Fruit fly (Drosophila melanogaster) whole organism, embryonic: ENCODE results near the gene scny.

ENCODE experiments used
- Atf-2 ChIP-seq: fragments of 200-800 bp; sonication (Bioruptor generic); optimal IDR thresholded peaks from 2 replicates; lab custom pipeline; 2016; ENCODE audit warnings: missing biosample characterization, missing genetic modification characterization
- CG10209 ChIP-seq: fragments of 200-800 bp; sonication (Bioruptor generic); optimal IDR thresholded peaks from 3 replicates; lab custom pipeline; 2017; ENCODE audit warnings: missing biosample characterization, mild to moderate bottlenecking, missing genetic modification characterization, missing genetic modification reagents
- CG11398 ChIP-seq: fragments of 200-800 bp; sonication (Bioruptor generic); optimal IDR thresholded peaks from 2 replicates; lab custom pipeline; 2016; ENCODE audit warnings: missing biosample characterization, missing genetic modification characterization
- CG1233 ChIP-seq: fragments of 200-800 bp; sonication (Bioruptor generic); optimal IDR thresholded peaks from 4 replicates; lab custom pipeline; 2018; ENCODE audit warnings: missing biosample characterization, mild to moderate bottlenecking, missing genetic modification characterization
- CG12744 ChIP-seq: fragments of 200-800 bp; sonication (Bioruptor generic); optimal IDR thresholded peaks from 2 replicates; lab custom pipeline; 2016; ENCODE audit warnings: missing biosample characterization, missing genetic modification characterization
- CG14014 ChIP-seq: fragments of 200-800 bp; sonication (Bioruptor generic); IDR thresholded peaks from 2 replicates; pipeline ENCODE4 v1.3.6; 2022; ENCODE audit warnings: missing biosample characterization, missing genetic modification characterization
- CG14441 ChIP-seq: fragments of 200-800 bp; sonication (Bioruptor generic); IDR thresholded peaks from 2 replicates; pipeline ENCODE4 v1.3.6; 2022; ENCODE audit warnings: missing biosample characterization, missing genetic modification characterization
- CG16815 ChIP-seq: fragments of 200-800 bp; sonication (Bioruptor generic); optimal IDR thresholded peaks from 3 replicates; lab custom pipeline; 2017; ENCODE audit warnings: missing biosample characterization, mild to moderate bottlenecking, missing genetic modification characterization
- CG17361 ChIP-seq: fragments of 200-800 bp; sonication (Bioruptor generic); IDR thresholded peaks from 3 replicates; pipeline ENCODE4 v1.3.6; 2022; ENCODE audit warnings: missing biosample characterization, missing genetic modification characterization
- CG17829 ChIP-seq: fragments of 200-800 bp; optimal IDR thresholded peaks from 2 replicates; lab custom pipeline; 2019; ENCODE audit warnings: missing biosample characterization, mild to moderate bottlenecking, missing genetic modification characterization, moderate library complexity
- CG17912 ChIP-seq: fragments of 200-800 bp; sonication (Bioruptor generic); optimal IDR thresholded peaks from 2 replicates; lab custom pipeline; 2018; ENCODE audit warnings: missing biosample characterization, mild to moderate bottlenecking, missing genetic modification characterization
- CG2120 ChIP-seq: fragments of 200-800 bp; sonication (Bioruptor generic); optimal IDR thresholded peaks from 3 replicates; lab custom pipeline; 2016; ENCODE audit warnings: missing biosample characterization, missing genetic modification characterization
- CG2875 ChIP-seq: fragments of 200-800 bp; sonication (Bioruptor generic); optimal IDR thresholded peaks from 2 replicates; lab custom pipeline; 2017; ENCODE audit warnings: missing biosample characterization, mild to moderate bottlenecking, missing genetic modification characterization, missing genetic modification reagents
- CG31388 ChIP-seq: fragments of 200-800 bp; sonication (Bioruptor generic); optimal IDR thresholded peaks from 2 replicates; lab custom pipeline; 2016; ENCODE audit warnings: missing biosample characterization, missing genetic modification characterization
- CG3995 ChIP-seq: fragments of 200-800 bp; sonication (Bioruptor generic); optimal IDR thresholded peaks from 3 replicates; lab custom pipeline; 2016; ENCODE audit warnings: missing biosample characterization, missing genetic modification characterization
- CG4707 ChIP-seq: fragments of 200-800 bp; sonication (Bioruptor generic); optimal IDR thresholded peaks from 2 replicates; lab custom pipeline; 2018; ENCODE audit warnings: missing biosample characterization, mild to moderate bottlenecking, missing genetic modification characterization, moderate library complexity
- CG6813 ChIP-seq: fragments of 200-800 bp; sonication (Bioruptor generic); optimal IDR thresholded peaks from 2 replicates; lab custom pipeline; 2017; ENCODE audit warnings: missing biosample characterization, missing genetic modification characterization, mild to moderate bottlenecking, moderate library complexity, missing genetic modification reagents
- CG7372 ChIP-seq: fragments of 200-800 bp; sonication (Bioruptor generic); IDR thresholded peaks from 2 replicates; pipeline ENCODE4 v1.3.6; 2022; ENCODE audit warnings: missing biosample characterization, missing genetic modification characterization
- CG7928 ChIP-seq: fragments of 200-800 bp; sonication (Bioruptor generic); optimal IDR thresholded peaks from 2 replicates; lab custom pipeline; 2017; ENCODE audit warnings: missing biosample characterization, mild to moderate bottlenecking, missing genetic modification characterization
- CG7987 ChIP-seq: fragments of 200-800 bp; sonication (Bioruptor generic); optimal IDR thresholded peaks from 2 replicates; lab custom pipeline; 2018; ENCODE audit warnings: missing biosample characterization, mild to moderate bottlenecking, missing genetic modification characterization, moderate library complexity
- CrebB ChIP-seq: fragments of 200-800 bp; sonication (Bioruptor generic); optimal IDR thresholded peaks from 3 replicates; lab custom pipeline; 2018; ENCODE audit warnings: missing biosample characterization, mild to moderate bottlenecking, missing genetic modification characterization
- Dp ChIP-seq: fragments of 200-800 bp; sonication (Bioruptor generic); optimal IDR thresholded peaks from 2 replicates; lab custom pipeline; 2018; ENCODE audit warnings: missing biosample characterization, mild to moderate bottlenecking, missing genetic modification characterization, moderate library complexity
- Ets97D ChIP-seq: fragments of 200-800 bp; sonication (Bioruptor generic); optimal IDR thresholded peaks from 3 replicates; lab custom pipeline; 2016; ENCODE audit warnings: missing biosample characterization, missing genetic modification characterization
- HLH3B ChIP-seq: fragments of 200-800 bp; sonication (Bioruptor generic); IDR thresholded peaks from 2 replicates; pipeline ENCODE4 v1.3.6; 2022; ENCODE audit warnings: missing biosample characterization, missing genetic modification characterization
- HmgD ChIP-seq: fragments of 200-800 bp; sonication (Bioruptor generic); optimal IDR thresholded peaks from 3 replicates; lab custom pipeline; 2016; ENCODE audit warnings: missing biosample characterization, missing genetic modification characterization
- Optix ChIP-seq: fragments of 200-800 bp; sonication (Bioruptor generic); IDR thresholded peaks from 3 replicates; pipeline ENCODE4 v1.3.6; 2022; ENCODE audit warnings: missing biosample characterization, missing genetic modification characterization
- Pdp1 ChIP-seq, 2 experiments: fragments of 200-800 bp; sonication (Bioruptor generic); optimal IDR thresholded peaks; 3 replicates each; lab custom pipeline; 2016; ENCODE audit warnings: missing biosample characterization in 2 of 2, missing genetic modification characterization in 2 of 2, mild to moderate bottlenecking in 1 of 2, moderate library complexity in 1 of 2
- Six4 ChIP-seq: fragments of 200-800 bp; sonication (Bioruptor generic); optimal IDR thresholded peaks from 2 replicates; lab custom pipeline; 2016; ENCODE audit warnings: missing biosample characterization, missing genetic modification characterization
- Tbp ChIP-seq: fragments of >200 bp; optimal IDR thresholded peaks from 2 replicates; lab custom pipeline; 2018; ENCODE audit warnings: missing biosample characterization, missing genetic modification characterization
- Trl ChIP-seq, 3 experiments: fragments of >200 bp in 2 of 3; fragments of 200-800 bp in 1 of 3; sonication (Bioruptor generic) in 1 of 3; optimal IDR thresholded peaks; 2 replicates in 1 of 3; 3 replicates in 2 of 3; lab custom pipeline; 2016 to 2017; ENCODE audit warnings: missing biosample characterization in 1 of 3, missing genetic modification characterization in 1 of 3
- Vsx1 ChIP-seq: fragments of 200-800 bp; sonication (Bioruptor generic); optimal IDR thresholded peaks from 2 replicates; lab custom pipeline; 2017; ENCODE audit warnings: missing biosample characterization, mild to moderate bottlenecking, missing genetic modification characterization, missing genetic modification reagents
- aop ChIP-seq: fragments of 200-800 bp; sonication (Bioruptor generic); IDR thresholded peaks from 2 replicates; pipeline ENCODE4 v1.3.6; 2022; ENCODE audit warnings: missing biosample characterization, missing genetic modification characterization
- br ChIP-seq: fragments of >200 bp; optimal IDR thresholded peaks from 2 replicates; lab custom pipeline; 2017
- corto ChIP-seq: fragments of 200-800 bp; sonication (Bioruptor generic); optimal IDR thresholded peaks from 2 replicates; lab custom pipeline; 2016; ENCODE audit warnings: missing biosample characterization, mild to moderate bottlenecking, missing genetic modification characterization, moderate library complexity
- dpn ChIP-seq, 2 experiments: fragments of 200-800 bp; sonication (Bioruptor generic); optimal IDR thresholded peaks; 3 replicates each; lab custom pipeline; 2016; ENCODE audit warnings: missing biosample characterization in 2 of 2, missing genetic modification characterization in 2 of 2
- ems ChIP-seq: fragments of 200-800 bp; sonication (Bioruptor generic); optimal IDR thresholded peaks from 3 replicates; lab custom pipeline; 2016; ENCODE audit warnings: missing biosample characterization, missing genetic modification characterization
- eyg ChIP-seq: fragments of 200-800 bp; sonication (Bioruptor generic); optimal IDR thresholded peaks from 3 replicates; lab custom pipeline; 2016; ENCODE audit warnings: missing biosample characterization, missing genetic modification characterization
- grn ChIP-seq: fragments of 200-800 bp; sonication (Bioruptor generic); optimal IDR thresholded peaks from 3 replicates; lab custom pipeline; 2017; ENCODE audit warnings: missing biosample characterization, missing genetic modification characterization
- hb ChIP-seq: fragments of 200-800 bp; sonication (Bioruptor generic); IDR thresholded peaks from 3 replicates; pipeline ENCODE4 v1.3.6; 2022; ENCODE audit warnings: missing biosample characterization, missing genetic modification characterization; ENCODE audit not compliant: partially characterized antibody
- p53 ChIP-seq: fragments of 200-800 bp; sonication (Bioruptor generic); optimal IDR thresholded peaks from 2 replicates; lab custom pipeline; 2016; ENCODE audit warnings: missing biosample characterization, missing genetic modification characterization
- peb ChIP-seq: fragments of 200-800 bp; sonication (Bioruptor generic); IDR thresholded peaks from 2 replicates; pipeline ENCODE4 v1.3.6; 2022; ENCODE audit warnings: missing biosample characterization, missing genetic modification characterization
- prd ChIP-seq, 3 experiments: fragments of >200 bp in 2 of 3; fragments of 200-800 bp in 1 of 3; sonication (Bioruptor generic) in 1 of 3; optimal IDR thresholded peaks in 2 of 3; IDR thresholded peaks in 1 of 3; 2 replicates in 2 of 3; 3 replicates in 1 of 3; pipeline versions ENCODE4 v1.3.6 to Lab custom; 2017 to 2022; ENCODE audit warnings: missing biosample characterization in 1 of 3, missing genetic modification characterization in 1 of 3
- row ChIP-seq: fragments of 200-800 bp; sonication (Bioruptor generic); IDR thresholded peaks from 3 replicates; pipeline ENCODE4 v1.3.6; 2022; ENCODE audit warnings: missing biosample characterization, missing genetic modification characterization
- shn ChIP-seq: fragments of 200-800 bp; sonication (Bioruptor generic); optimal IDR thresholded peaks from 3 replicates; lab custom pipeline; 2016; ENCODE audit warnings: missing biosample characterization, missing genetic modification characterization
- sob ChIP-seq: fragments of 200-800 bp; sonication (Bioruptor generic); IDR thresholded peaks from 2 replicates; pipeline ENCODE4 v1.3.6; 2022; ENCODE audit warnings: missing biosample characterization, missing genetic modification characterization
- toy ChIP-seq: fragments of 200-800 bp; sonication (Bioruptor generic); IDR thresholded peaks from 2 replicates; pipeline ENCODE4 v1.3.6; 2022; ENCODE audit warnings: missing biosample characterization, missing genetic modification characterization
- unpg ChIP-seq: fragments of 200-800 bp; sonication (Bioruptor generic); optimal IDR thresholded peaks from 3 replicates; lab custom pipeline; 2018; ENCODE audit warnings: missing biosample characterization, mild to moderate bottlenecking, missing genetic modification characterization, moderate library complexity
- zen ChIP-seq: fragments of 200-800 bp; sonication (Bioruptor generic); optimal IDR thresholded peaks from 3 replicates; lab custom pipeline; 2018; ENCODE audit warnings: missing biosample characterization, mild to moderate bottlenecking, missing genetic modification characterization, moderate library complexity
- zfh1 ChIP-seq: fragments of 200-800 bp; sonication (Bioruptor generic); IDR thresholded peaks from 3 replicates; pipeline ENCODE4 v1.3.6; 2022; ENCODE audit warnings: missing biosample characterization, missing genetic modification characterization

scny gene

dm6 chr3L:5764922-5765843, 3.6 kb upstream of the scny start, which contains the start of gene CG10576 (continued):
- TF ChIP-seq Optix (GFP tag; lab: Robert Waterston, UW): no peak
- no peak for TF ChIP-seq toy (GFP tag; lab: Robert Waterston, UW)
- TF ChIP-seq CG4707 (GFP tag; lab: Kevin White, UChicago): no peak
- no peak for TF ChIP-seq peb (GFP tag; lab: Robert Waterston, UW)
- TF ChIP-seq CG3995 (GFP tag; lab: Kevin White, UChicago): peak; percentile 17
- TF ChIP-seq CG14014 (GFP tag; lab: Robert Waterston, UW): no peak
- no peak for TF ChIP-seq HLH3B
- TF ChIP-seq Pdp1 (GFP tag; optimal IDR thresholded peaks at IDR 0.05; lab: Kevin White, UChicago): peak in 1 of 2 experiments; percentile 95
- no peak for TF ChIP-seq HmgD (GFP tag; lab: Kevin White, UChicago)
- TF ChIP-seq p53 (GFP tag; lab: Kevin White, UChicago): no peak
- TF ChIP-seq prd (optimal IDR thresholded peaks at IDR 0.05; lab: Kevin White, UChicago): no peak
- TF ChIP-seq prd (GFP tag; IDR thresholded peaks at IDR 0.05; lab: Robert Waterston, UW): 0 out of 3 replicates have a peak, but pooled peaks have one; percentile 8
- TF ChIP-seq CG10209 (GFP tag; lab: Kevin White, UChicago): no peak
- TF ChIP-seq CG17829 (tag; lab: Kevin White, UChicago): peak; percentile 57
- no peak for TF ChIP-seq CG31388 (GFP tag; lab: Kevin White, UChicago)
- no peak for TF ChIP-seq CG11398 (GFP tag; lab: Kevin White, UChicago)
- no peak for TF ChIP-seq unpg
- TF ChIP-seq eyg (GFP tag; lab: Kevin White, UChicago): no peak
- TF ChIP-seq CG6813 (GFP tag; lab: Kevin White, UChicago): no peak
- no peak for TF ChIP-seq CG2875 (GFP tag; lab: Kevin White, UChicago)
- no peak for TF ChIP-seq Vsx1 (GFP tag; lab: Kevin White, UChicago)
- no peak for TF ChIP-seq corto (GFP tag; lab: Kevin White, UChicago)
- no peak for TF ChIP-seq CG7372
- TF ChIP-seq CG14441 (GFP tag; lab: Robert Waterston, UW): no peak
- TF ChIP-seq CG7928 (GFP tag; lab: Kevin White, UChicago): no peak
- TF ChIP-seq sob (GFP tag; lab: Robert Waterston, UW): no peak
- TF ChIP-seq Tbp: peak; percentile 78
- peak in 1 of 2 experiments; percentile 8 for TF ChIP-seq dpn (GFP tag; optimal IDR thresholded peaks at IDR 0.05; lab: Kevin White, UChicago)
- TF ChIP-seq zen (tag; lab: Kevin White, UChicago): no peak
- no peak for TF ChIP-seq CrebB
- no peak for TF ChIP-seq CG1233 (GFP tag; lab: Kevin White, UChicago)
- peak; percentile 76 for TF ChIP-seq Dp
- TF ChIP-seq Atf-2 (GFP tag; lab: Kevin White, UChicago): no peak
- no peak for TF ChIP-seq CG16815 (GFP tag; lab: Kevin White, UChicago)
- TF ChIP-seq Trl (optimal IDR thresholded peaks at IDR 0.05; lab: Kevin White, UChicago): peak in 1 of 2 experiments; percentile 5
- TF ChIP-seq Trl (GFP tag; optimal IDR thresholded peaks at IDR 0.05; lab: Kevin White, UChicago): no peak
- no peak for TF ChIP-seq CG17361 (GFP tag; lab: Robert Waterston, UW)
- peak; percentile 76 for TF ChIP-seq row (GFP tag; lab: Robert Waterston, UW)
- no peak for TF ChIP-seq CG17912
- TF ChIP-seq CG7987: no peak
- no peak for TF ChIP-seq CG12744 (GFP tag; lab: Kevin White, UChicago)
- TF ChIP-seq shn: no peak
- no peak for TF ChIP-seq aop (GFP tag; lab: Robert Waterston, UW)
- no peak for TF ChIP-seq grn
- TF ChIP-seq hb (GFP tag; lab: Robert Waterston, UW): no peak
- peak; percentile 39 for TF ChIP-seq CG2120 (GFP tag; lab: Kevin White, UChicago)
- no peak for TF ChIP-seq zfh1 (GFP tag; lab: Robert Waterston, UW)
- TF ChIP-seq Six4 (GFP tag; lab: Kevin White, UChicago): no peak
- TF ChIP-seq ems: no peak
- TF ChIP-seq br (lab: Kevin White, UChicago): no peak
- peak; percentile 73 for TF ChIP-seq Ets97D (GFP tag; lab: Kevin White, UChicago)
